Worm (Caenorhabditis elegans): ENCODE results near the gene dod-24.

Gene dod-24

ce11 chrIV:12941254-12941653 lies at the start of gene dod-24:
Gene dod-24, minus strand, starts transcription at chrIV:12941354.
- TF ChIP-seq unc-62 (GFP tag; optimal IDR thresholded peaks at IDR 0.05) = no peak

ce11 chrIV:12990638-12991037 lies 49.5 kb upstream of the dod-24 start:
- no peak for TF ChIP-seq unc-62 (GFP tag; optimal IDR thresholded peaks at IDR 0.05)

DNA sequence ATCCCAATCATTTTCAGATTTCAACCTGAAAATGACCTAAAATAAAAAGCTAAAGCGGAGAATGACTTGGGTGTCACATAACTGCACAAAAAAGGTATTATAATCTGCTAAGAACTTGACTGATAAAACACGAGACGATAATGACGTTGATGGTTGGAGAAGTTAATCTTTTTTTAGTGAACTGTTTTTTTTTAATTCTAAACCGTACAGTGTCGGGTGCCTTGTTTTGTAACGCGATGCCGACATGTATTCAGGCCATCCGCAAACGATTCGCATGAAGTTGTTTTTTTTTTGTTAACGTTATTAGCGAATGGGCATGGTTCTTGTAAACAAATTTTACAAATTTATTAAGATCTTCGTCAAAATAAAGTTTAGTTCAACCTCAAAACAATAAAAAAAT lies 48.2 kb upstream of the dod-24 start, which contains the start of gene K10D11.6:
Gene K10D11.6 (minus strand): TSS at position 101 of the 400 bp plus-strand sequence.
- no peak for TF ChIP-seq unc-62 (GFP tag; optimal IDR thresholded peaks at IDR 0.05)

ce11 chrIV:12985961-12986360 lies 44.8 kb upstream of the dod-24 start, which contains the start of gene K10D11.3:
Gene K10D11.3, minus strand, starts transcription at chrIV:12986134.
- TF ChIP-seq unc-62 (GFP tag; optimal IDR thresholded peaks at IDR 0.05) = no peak

DNA sequence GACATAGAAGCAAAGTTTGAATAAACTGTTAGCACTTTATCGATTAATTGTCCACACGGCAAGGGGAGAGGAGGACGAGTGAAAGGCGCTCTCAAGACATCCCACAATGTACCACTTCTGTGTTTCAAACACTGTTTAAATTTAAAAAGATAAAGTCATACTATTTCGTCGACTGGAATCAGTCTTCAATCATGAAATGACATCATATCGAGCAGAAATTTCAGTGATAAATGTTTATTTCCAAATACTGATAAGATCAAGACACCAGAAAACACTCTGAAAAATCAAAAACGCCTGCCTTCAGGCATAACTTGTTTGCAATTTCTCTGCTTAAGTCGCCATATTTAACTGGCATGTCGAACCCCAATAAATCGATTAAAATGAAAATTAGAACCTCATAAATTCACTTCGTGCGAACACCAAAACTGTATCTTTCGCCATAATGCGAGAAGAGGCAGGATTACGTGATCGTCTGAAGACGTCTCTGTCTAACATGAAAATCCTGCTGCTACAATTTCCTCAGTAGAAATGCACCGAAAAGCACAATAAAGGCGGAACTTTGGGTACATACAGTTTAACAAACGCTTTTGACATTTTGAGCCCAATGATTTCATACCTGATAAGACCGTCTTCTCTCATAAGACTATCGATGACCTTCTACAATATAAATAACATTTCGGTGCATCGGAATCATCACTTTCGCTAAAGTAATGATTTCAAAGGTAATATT lies 37.3 kb upstream of the dod-24 start, which contains the start of gene K10D11.2:
Gene K10D11.2 (plus strand): TSS at position 680 of the 730 bp plus-strand sequence.
- TF ChIP-seq unc-62 (GFP tag; optimal IDR thresholded peaks at IDR 0.05) = no peak

DNA sequence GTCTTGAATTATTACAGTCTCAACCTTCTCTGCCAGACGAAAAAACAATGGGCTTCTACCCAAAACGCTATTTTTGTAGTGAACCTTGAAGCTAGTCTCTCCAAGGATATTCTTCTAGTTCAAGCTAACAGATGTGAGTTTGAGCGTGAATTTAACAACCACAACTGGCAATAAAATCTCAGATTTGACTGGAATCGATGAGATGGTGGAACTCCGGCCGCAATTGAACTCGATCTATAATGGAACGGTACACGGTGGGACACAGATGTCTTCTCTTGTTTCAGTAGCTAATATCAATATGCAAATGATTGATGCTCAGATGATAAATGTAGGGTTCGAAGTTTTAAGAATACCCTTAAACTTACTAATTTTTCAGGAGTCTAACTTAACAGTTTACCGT lies 36.5 kb upstream of the dod-24 start:
- TF ChIP-seq unc-62 (GFP tag; optimal IDR thresholded peaks at IDR 0.05) = no peak

ce11 chrIV:12975981-12976380 lies 34.8 kb upstream of the dod-24 start, which contains the start of gene dod-17:
Gene dod-17, plus strand, starts transcription at chrIV:12976303.
- TF ChIP-seq unc-62 (GFP tag; optimal IDR thresholded peaks at IDR 0.05) = no peak

DNA sequence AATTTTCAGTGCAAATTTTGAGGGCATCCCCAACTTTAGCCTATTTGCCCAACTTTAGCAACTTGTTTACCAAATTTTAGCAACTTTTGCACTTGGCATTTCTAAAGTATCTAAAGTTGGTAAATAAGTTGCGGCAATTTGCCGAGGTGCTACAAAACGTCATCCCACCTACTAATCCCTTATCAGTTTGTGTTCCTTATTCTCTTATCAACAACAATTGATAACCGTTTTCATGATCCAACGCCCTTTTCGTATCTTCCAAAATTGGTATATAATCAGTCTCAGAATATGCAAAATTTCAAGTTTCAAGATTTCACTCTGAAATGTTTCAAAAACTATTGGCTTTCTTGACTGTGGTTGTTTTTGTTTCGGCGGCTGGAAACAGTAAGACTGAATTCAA lies 32.2 kb upstream of the dod-24 start, which contains the start of gene F55G11.4:
Gene F55G11.4 (plus strand): TSS at position 289 of the 400 bp plus-strand sequence.
- no peak for TF ChIP-seq unc-62 (GFP tag; optimal IDR thresholded peaks at IDR 0.05)

DNA sequence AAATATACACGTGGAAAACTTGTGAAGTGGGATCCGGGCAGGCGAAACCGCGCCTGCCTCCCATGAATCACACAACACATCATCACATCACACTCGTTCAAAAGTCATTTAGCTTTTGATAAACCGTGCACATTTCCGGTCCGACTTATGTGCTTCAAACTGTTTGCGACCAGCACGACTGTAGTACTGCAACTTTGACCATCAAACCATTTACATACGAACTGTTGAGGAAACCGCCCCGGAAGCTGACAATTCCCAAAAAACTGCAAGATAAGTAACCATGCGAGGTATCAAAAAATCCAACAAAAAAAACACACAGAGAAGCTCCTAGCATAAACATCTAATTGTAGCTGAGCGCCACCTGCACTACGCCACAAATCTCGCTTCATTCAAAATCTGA lies 31.6 kb upstream of the dod-24 start:
- no peak for TF ChIP-seq unc-62 (GFP tag; optimal IDR thresholded peaks at IDR 0.05)

ce11 chrIV:12971994-12972520 lies 30.9 kb upstream of the dod-24 start:
- no peak for TF ChIP-seq unc-62 (GFP tag; optimal IDR thresholded peaks at IDR 0.05)

DNA sequence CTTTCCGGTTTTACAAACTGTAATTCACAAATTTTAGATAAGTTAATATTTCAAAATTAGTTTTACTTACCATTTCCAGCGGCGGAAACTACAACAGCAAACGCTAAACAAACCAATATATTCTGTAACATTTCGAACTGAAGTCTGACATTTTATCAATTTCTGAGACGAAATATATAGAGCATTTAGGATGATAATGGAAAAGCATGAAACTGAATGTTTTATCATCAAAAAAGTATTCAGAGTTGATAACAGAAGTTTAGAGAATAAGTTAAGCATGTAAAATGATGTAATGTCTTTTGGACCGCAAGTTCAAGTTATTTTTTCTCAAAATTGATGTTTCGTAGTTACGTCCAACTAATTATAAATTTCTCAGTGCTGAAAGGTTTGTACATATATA lies 28.0 kb upstream of the dod-24 start, which contains the start of gene F55G11.2:
Gene F55G11.2 (minus strand): TSS at position 149 of the 400 bp plus-strand sequence.
- TF ChIP-seq unc-62 (GFP tag; optimal IDR thresholded peaks at IDR 0.05) = no peak

DNA sequence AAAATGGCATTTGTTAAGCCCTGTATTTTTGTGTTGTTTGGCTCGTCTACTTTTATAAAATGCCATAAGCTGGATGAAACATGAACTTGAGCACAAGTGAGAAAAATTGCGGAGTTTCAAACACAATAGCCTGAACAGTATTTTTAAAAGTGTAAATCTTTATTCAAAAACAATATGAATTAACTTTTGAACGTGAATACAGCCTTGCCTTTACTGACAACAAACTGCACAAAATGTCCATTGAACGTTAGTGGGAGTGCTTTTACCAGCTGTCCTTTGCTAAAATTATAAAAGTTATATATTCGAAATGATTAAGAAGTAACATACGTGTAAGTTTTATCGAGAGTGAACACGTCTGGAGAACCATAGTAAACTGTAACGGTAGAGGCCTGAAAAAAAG lies 26.1 kb upstream of the dod-24 start:
- no peak for TF ChIP-seq unc-62 (GFP tag; optimal IDR thresholded peaks at IDR 0.05)

ce11 chrIV:12965074-12965473 lies 23.9 kb upstream of the dod-24 start, which contains the start of gene dod-22:
Gene dod-22, plus strand, starts transcription at chrIV:12965374.
- no peak for TF ChIP-seq unc-62 (GFP tag; optimal IDR thresholded peaks at IDR 0.05)

ce11 chrIV:12964648-12965047 lies 23.5 kb upstream of the dod-24 start:
- TF ChIP-seq unc-62 (GFP tag; optimal IDR thresholded peaks at IDR 0.05) = no peak

ce11 chrIV:12962564-12962963 lies 21.4 kb upstream of the dod-24 start, which contains the start of gene F55G11.8:
Gene F55G11.8, plus strand, starts transcription at chrIV:12962808.
- TF ChIP-seq unc-62 (GFP tag; optimal IDR thresholded peaks at IDR 0.05) = no peak

- TF ChIP-seq unc-62 (GFP tag; optimal IDR thresholded peaks at IDR 0.05) = no peak
Measured at ce11 chrIV:12960136-12960535, 19.0 kb upstream of the dod-24 start, which contains the start of gene F55G11.7. Gene F55G11.7, plus strand, starts transcription at chrIV:12960436.

DNA sequence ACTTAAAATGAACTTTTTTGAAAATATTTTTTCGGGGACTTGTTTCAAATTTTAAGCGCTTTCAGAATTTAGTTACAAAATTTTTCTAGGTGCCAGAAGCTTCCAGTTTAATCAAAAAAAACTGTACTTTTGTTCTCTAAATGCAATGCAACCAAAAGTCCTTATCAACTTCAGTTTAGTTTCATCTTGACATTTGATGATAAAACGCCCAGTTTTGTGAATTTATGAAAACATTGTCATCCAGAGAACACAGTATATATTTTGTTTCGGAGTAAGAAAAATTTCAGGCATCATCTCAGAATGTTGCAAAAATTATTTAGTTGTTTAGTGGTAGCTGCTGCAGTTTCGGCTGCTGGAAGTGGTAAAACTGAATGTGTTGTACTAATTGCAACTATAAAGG lies 16.6 kb upstream of the dod-24 start, which contains the start of gene F55G11.6:
Gene F55G11.6 (plus strand): TSS at position 301 of the 400 bp plus-strand sequence.
- no peak for TF ChIP-seq unc-62 (GFP tag; optimal IDR thresholded peaks at IDR 0.05)
